Worm (Caenorhabditis elegans): Measurements from ENCODE around the gene tmem-17.

DNA sequence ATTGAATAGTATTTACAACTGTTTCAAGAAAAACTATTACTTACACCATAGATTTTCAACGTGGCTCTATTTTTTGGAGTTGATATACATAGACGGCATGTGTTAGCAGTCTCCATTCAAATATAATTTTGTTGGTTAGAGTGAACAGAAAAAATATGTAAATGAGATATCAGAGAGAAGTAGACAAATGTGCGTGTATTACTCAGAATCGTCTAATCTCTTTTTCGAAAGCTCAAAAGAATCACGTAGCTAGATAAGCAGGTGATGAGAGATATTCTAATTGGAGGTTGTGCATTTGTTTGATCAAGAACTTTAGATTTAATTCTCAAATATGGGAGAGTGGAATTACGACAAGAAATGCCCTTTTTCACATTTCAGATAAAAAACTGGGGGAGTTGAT, 20.5 kb downstream of the tmem-17 start, which contains the start of gene ZK418.10:
- TF ChIP-seq him-1 (tag; optimal IDR thresholded peaks at IDR 0.05) (no peak), W03F9.2 (tag; optimal IDR thresholded peaks at IDR 0.05) (no peak)

Measured in whole organism, L4/young adult.